Worm (Caenorhabditis elegans) whole organism, L4 larva: ENCODE data around the gene Y47D3A.31.

Experiments used
- jun-1 ChIP-seq: fragments of 150-350 bp; optimal IDR thresholded peaks from 2 replicates; lab custom pipeline; 2014; ENCODE audit warnings: missing biosample characterization, missing genetic modification reagents, missing genetic modification characterization
- lin-38 ChIP-seq: fragments of 200-800 bp; sonication (Bioruptor generic); IDR thresholded peaks from 2 replicates; pipeline ENCODE4 v1.3.6; 2022; ENCODE audit warnings: missing genetic modification reagents, missing genetic modification characterization, missing compliant biosample characterization
- set-16 ChIP-seq: fragments of 200-800 bp; sonication (Bioruptor generic); IDR thresholded peaks from 2 replicates; pipeline ENCODE4 v1.3.6; 2022; ENCODE audit warnings: missing genetic modification reagents, missing genetic modification characterization, missing compliant biosample characterization
- skn-1 ChIP-seq: fragments of 150-350 bp; optimal IDR thresholded peaks from 2 replicates; lab custom pipeline; 2014; ENCODE audit warnings: missing biosample characterization, missing genetic modification characterization
- ztf-11 ChIP-seq: fragments of 150-350 bp; optimal IDR thresholded peaks from 2 replicates; lab custom pipeline; 2014; ENCODE audit warnings: missing biosample characterization, missing genetic modification characterization

ce11 chrIII:11154527-11154926 lies 2.5 kb downstream of the Y47D3A.31 start, which contains the start of gene cku-70:
- TF ChIP-seq jun-1 (tag; lab: Kevin White, UChicago): no peak
- TF ChIP-seq ztf-11 (tag; lab: Kevin White, UChicago): no peak
- TF ChIP-seq skn-1 (tag; lab: Kevin White, UChicago): no peak
- no peak for TF ChIP-seq set-16 (GFP tag; lab: Robert Waterston, UW)
- no peak for TF ChIP-seq lin-38 (GFP tag; lab: Robert Waterston, UW)
